Fruit fly (Drosophila melanogaster) whole organism, pupa: Measurements from ENCODE around the gene CG3081.

Experiments
- CG13204 ChIP-seq: fragments of 200-800 bp; sonication (Bioruptor generic); optimal IDR thresholded peaks from 2 replicates; lab custom pipeline; 2018; ENCODE audit warnings: missing biosample characterization, mild to moderate bottlenecking, missing genetic modification characterization, moderate library complexity
- CG15710 ChIP-seq: fragments of 200-800 bp; sonication (Bioruptor generic); optimal IDR thresholded peaks from 2 replicates; lab custom pipeline; 2018; ENCODE audit warnings: missing biosample characterization, mild to moderate bottlenecking, missing genetic modification characterization, moderate library complexity
- CG8301 ChIP-seq: fragments of 200-800 bp; sonication (Bioruptor generic); optimal IDR thresholded peaks from 2 replicates; lab custom pipeline; 2018; ENCODE audit warnings: missing biosample characterization, mild to moderate bottlenecking, missing genetic modification characterization
- CG9948 ChIP-seq: fragments of 200-800 bp; sonication (Bioruptor generic); optimal IDR thresholded peaks from 2 replicates; lab custom pipeline; 2018; ENCODE audit warnings: missing biosample characterization, mild to moderate bottlenecking, missing genetic modification characterization, moderate library complexity
- Pif1A ChIP-seq: fragments of 200-800 bp; sonication (Bioruptor generic); optimal IDR thresholded peaks from 3 replicates; lab custom pipeline; 2016; ENCODE audit warnings: missing biosample characterization, missing genetic modification characterization
- Pif1B ChIP-seq: fragments of 200-800 bp; sonication (Bioruptor generic); optimal IDR thresholded peaks from 3 replicates; lab custom pipeline; 2016; ENCODE audit warnings: missing biosample characterization, missing genetic modification characterization
- Snoo ChIP-seq: fragments of 200-800 bp; sonication (Bioruptor generic); optimal IDR thresholded peaks from 3 replicates; lab custom pipeline; 2017; ENCODE audit warnings: missing biosample characterization, mild to moderate bottlenecking, missing genetic modification characterization, inconsistent platforms
- gl ChIP-seq: fragments of 200-800 bp; sonication (Bioruptor generic); optimal IDR thresholded peaks from 2 replicates; lab custom pipeline; 2018; ENCODE audit warnings: missing biosample characterization, mild to moderate bottlenecking, missing genetic modification characterization

dm6 chrX:4615684-4616292 lies 28.0 kb downstream of the CG3081 start:
- TF ChIP-seq CG9948 (no peak), Snoo (tag; lab: Kevin White, UChicago) (peak; percentile 44), CG13204 (no peak), gl (tag; lab: Kevin White, UChicago) (no peak), Pif1B (GFP tag; lab: Kevin White, UChicago) (no peak), Pif1A (GFP tag; lab: Kevin White, UChicago) (peak; percentile 1), CG8301 (tag; lab: Kevin White, UChicago) (no peak), CG15710 (tag; lab: Kevin White, UChicago) (no peak)
